Worm (Caenorhabditis elegans) whole organism, L4 larva: Measurements from ENCODE around the gene mks-2.
A peak's percentile ranks its signal among the peaks of the same experiment; 100 is the strongest.

Source experiments
- D1046.2 ChIP-seq: fragments of 200-800 bp; sonication (Bioruptor generic); IDR thresholded peaks from 2 replicates; pipeline ENCODE4 v1.3.6; 2022; ENCODE audit warnings: missing genetic modification characterization, missing compliant biosample characterization
- F49E8.2 ChIP-seq: sonication (generic microtip); optimal IDR thresholded peaks from 2 replicates; lab custom pipeline; 2016; ENCODE audit warnings: missing compliant biosample characterization, mild to moderate bottlenecking, missing genetic modification characterization, borderline replicate concordance
- R02D3.7 ChIP-seq: fragments of 150-350 bp; sonication (generic microtip); optimal IDR thresholded peaks from 3 replicates; lab custom pipeline; 2014; ENCODE audit warnings: missing biosample characterization, missing genetic modification characterization
- ZK546.5 ChIP-seq, 2 experiments: sonication (generic microtip); optimal IDR thresholded peaks; 2 replicates each; lab custom pipeline; 2017; ENCODE audit warnings: missing biosample characterization in 2 of 2, missing genetic modification characterization in 2 of 2
- aha-1 ChIP-seq: fragments of 150-350 bp; peaks from one replicate; lab custom pipeline; 2014; ENCODE audit warnings: missing biosample characterization, missing genetic modification characterization
- ceh-32 ChIP-seq: sonication (generic microtip); optimal IDR thresholded peaks from 2 replicates; lab custom pipeline; 2016; ENCODE audit warnings: mild to moderate bottlenecking, missing genetic modification characterization, missing compliant biosample characterization; ENCODE audit not compliant: poor library complexity
- ceh-44 ChIP-seq: fragments of 200-800 bp; sonication (Bioruptor generic); IDR thresholded peaks from 2 replicates; pipeline ENCODE4 v1.3.6; 2022; ENCODE audit warnings: missing genetic modification reagents, missing genetic modification characterization, missing compliant biosample characterization
- ces-1 ChIP-seq: fragments of 150-350 bp; sonication (generic microtip); optimal IDR thresholded peaks from 4 replicates; lab custom pipeline; 2014; ENCODE audit warnings: missing biosample characterization, missing genetic modification reagents, missing genetic modification characterization
- cey-2 ChIP-seq: sonication (generic microtip); optimal IDR thresholded peaks from 3 replicates; lab custom pipeline; 2017; ENCODE audit warnings: missing genetic modification characterization, mild to moderate bottlenecking, missing compliant biosample characterization, antibody characterized with exemption, borderline replicate concordance; ENCODE audit not compliant: insufficient read depth
- daf-12 ChIP-seq: fragments of 150-350 bp; optimal IDR thresholded peaks from 2 replicates; lab custom pipeline; 2014; ENCODE audit warnings: missing biosample characterization, missing genetic modification reagents, missing genetic modification characterization
- daf-16 ChIP-seq, 3 experiments: sonication (generic microtip); optimal IDR thresholded peaks; 2 replicates each; lab custom pipeline; 2016 to 2017; ENCODE audit warnings: missing genetic modification characterization in 3 of 3, missing genetic modification reagents in 3 of 3, mild to moderate bottlenecking in 2 of 3, missing compliant biosample characterization in 2 of 3, missing biosample characterization in 1 of 3, moderate library complexity in 1 of 3
- daf-8 ChIP-seq: fragments of 200-800 bp; sonication (Bioruptor generic); IDR thresholded peaks from 2 replicates; pipeline ENCODE4 v1.3.6; 2022; ENCODE audit warnings: missing genetic modification characterization, missing compliant biosample characterization
- dpl-1 ChIP-seq: fragments of 150-350 bp; optimal IDR thresholded peaks from 2 replicates; lab custom pipeline; 2014; ENCODE audit warnings: missing biosample characterization, missing genetic modification reagents, missing genetic modification characterization
- duxl-1 ChIP-seq: sonication (generic microtip); optimal IDR thresholded peaks from 2 replicates; lab custom pipeline; 2016; ENCODE audit warnings: mild to moderate bottlenecking, missing genetic modification characterization, moderate library complexity, missing compliant biosample characterization; ENCODE audit not compliant: poor library complexity
- dve-1 ChIP-seq: sonication (generic microtip); optimal IDR thresholded peaks from 2 replicates; lab custom pipeline; 2017; ENCODE audit warnings: antibody characterized with exemption, mild to moderate bottlenecking, missing genetic modification characterization, missing compliant biosample characterization; ENCODE audit not compliant: insufficient read depth
- fos-1 ChIP-seq: fragments of 150-350 bp; optimal IDR thresholded peaks from 2 replicates; lab custom pipeline; 2014; ENCODE audit warnings: missing biosample characterization, missing genetic modification characterization
- hif-1 ChIP-seq, 2 experiments: sonication (generic microtip); optimal IDR thresholded peaks; 2 replicates each; lab custom pipeline; 2016 to 2017; ENCODE audit warnings: missing compliant biosample characterization in 2 of 2, missing genetic modification characterization in 2 of 2, missing genetic modification reagents in 2 of 2, missing genotype in 2 of 2, mild to moderate bottlenecking in 1 of 2
- hlh-30 ChIP-seq: sonication (generic microtip); optimal IDR thresholded peaks from 2 replicates; lab custom pipeline; 2017; ENCODE audit warnings: antibody characterized with exemption, mild to moderate bottlenecking, missing genetic modification characterization, missing compliant biosample characterization; ENCODE audit not compliant: insufficient read depth
- lin-38 ChIP-seq: fragments of 200-800 bp; sonication (Bioruptor generic); IDR thresholded peaks from 2 replicates; pipeline ENCODE4 v1.3.6; 2022; ENCODE audit warnings: missing genetic modification reagents, missing genetic modification characterization, missing compliant biosample characterization
- mdl-1 ChIP-seq, 2 experiments: fragments of 150-350 bp in 1 of 2; sonication (generic microtip) in 1 of 2; optimal IDR thresholded peaks; 2 replicates each; lab custom pipeline; 2014 to 2017; ENCODE audit warnings: missing biosample characterization in 2 of 2, missing genetic modification characterization in 2 of 2
- mdt-29 ChIP-seq: fragments of 200-800 bp; sonication (Bioruptor generic); IDR thresholded peaks from 2 replicates; pipeline ENCODE4 v1.3.6; 2022; ENCODE audit warnings: missing genetic modification reagents, missing genetic modification characterization, missing compliant biosample characterization
- mep-1 ChIP-seq: fragments of 150-350 bp; sonication (generic microtip); optimal IDR thresholded peaks from 3 replicates; lab custom pipeline; 2014; ENCODE audit warnings: missing biosample characterization, missing genetic modification characterization
- mxl-3 ChIP-seq: fragments of 200-800 bp; sonication (Bioruptor generic); optimal IDR thresholded peaks from 2 replicates; lab custom pipeline; 2018; ENCODE audit warnings: mild to moderate bottlenecking, missing genetic modification characterization, missing compliant biosample characterization
- nhr-10 ChIP-seq: fragments of 150-350 bp; optimal IDR thresholded peaks from 2 replicates; lab custom pipeline; 2014; ENCODE audit warnings: missing biosample characterization, missing genetic modification characterization
- nhr-102 ChIP-seq: sonication (generic microtip); optimal IDR thresholded peaks from 2 replicates; lab custom pipeline; 2016; ENCODE audit warnings: mild to moderate bottlenecking, missing genetic modification characterization, moderate library complexity, missing compliant biosample characterization
- nhr-25 ChIP-seq: sonication (generic microtip); optimal IDR thresholded peaks from 2 replicates; lab custom pipeline; 2017; ENCODE audit warnings: missing genetic modification characterization, mild to moderate bottlenecking, missing compliant biosample characterization, antibody characterized with exemption, moderate library complexity, borderline replicate concordance; ENCODE audit not compliant: insufficient read depth
- nhr-28 ChIP-seq: fragments of 150-350 bp; optimal IDR thresholded peaks from 2 replicates; lab custom pipeline; 2014; ENCODE audit warnings: missing biosample characterization, missing genetic modification characterization
- nhr-42 ChIP-seq: fragments of 200-800 bp; sonication (Bioruptor generic); IDR thresholded peaks from 2 replicates; pipeline ENCODE4 v1.3.6; 2022; ENCODE audit warnings: missing genetic modification characterization, missing compliant biosample characterization
- nhr-76 ChIP-seq: fragments of 150-350 bp; optimal IDR thresholded peaks from 2 replicates; lab custom pipeline; 2014; ENCODE audit warnings: missing biosample characterization, missing genetic modification characterization
- nhr-77 ChIP-seq: fragments of 150-350 bp; optimal IDR thresholded peaks from 2 replicates; lab custom pipeline; 2014; ENCODE audit warnings: missing biosample characterization, missing genetic modification characterization
- pha-4 ChIP-seq, 2 experiments: fragments of 150-350 bp in 1 of 2; fragments of 200-800 bp in 1 of 2; sonication (Bioruptor generic) in 1 of 2; IDR thresholded peaks in 1 of 2; optimal IDR thresholded peaks in 1 of 2; 2 replicates each; pipeline versions ENCODE4 v1.3.6 to Lab custom; 2014 to 2022; ENCODE audit warnings: missing genetic modification characterization in 2 of 2, missing genetic modification reagents in 2 of 2, missing biosample characterization in 1 of 2, missing compliant biosample characterization in 1 of 2
- pqm-1 ChIP-seq: sonication (generic microtip); optimal IDR thresholded peaks from 2 replicates; lab custom pipeline; 2017; ENCODE audit warnings: missing biosample characterization, missing genetic modification characterization
- rbr-2 ChIP-seq: sonication (generic microtip); optimal IDR thresholded peaks from 2 replicates; lab custom pipeline; 2016; ENCODE audit warnings: missing genotype, missing genetic modification characterization, missing compliant biosample characterization
- saeg-2 ChIP-seq: fragments of 200-800 bp; sonication (Bioruptor generic); IDR thresholded peaks from 2 replicates; pipeline ENCODE4 v1.3.6; 2022; ENCODE audit warnings: missing genetic modification reagents, missing genetic modification characterization, missing compliant biosample characterization
- snpc-1.2 ChIP-seq: fragments of 200-800 bp; sonication (Bioruptor generic); IDR thresholded peaks from 2 replicates; pipeline ENCODE4 v1.3.6; 2022; ENCODE audit warnings: missing genetic modification reagents, missing genetic modification characterization, missing compliant biosample characterization
- spr-1 ChIP-seq: sonication (generic microtip); optimal IDR thresholded peaks from 2 replicates; lab custom pipeline; 2016; ENCODE audit warnings: mild to moderate bottlenecking, missing genetic modification characterization, missing compliant biosample characterization
- spr-3 ChIP-seq: fragments of 200-800 bp; sonication (Bioruptor generic); optimal IDR thresholded peaks from 2 replicates; lab custom pipeline; 2018; ENCODE audit warnings: mild to moderate bottlenecking, missing genetic modification characterization, missing compliant biosample characterization
- tra-1 ChIP-seq: fragments of 200-800 bp; sonication (Bioruptor generic); IDR thresholded peaks from 2 replicates; pipeline ENCODE4 v1.3.6; 2022; ENCODE audit warnings: missing genetic modification reagents, missing genetic modification characterization, missing compliant biosample characterization
- unc-130 ChIP-seq: sonication (generic microtip); optimal IDR thresholded peaks from 2 replicates; lab custom pipeline; 2016; ENCODE audit warnings: missing genetic modification reagents, missing genetic modification characterization, missing compliant biosample characterization
- unc-62 ChIP-seq, 3 experiments: fragments of 150-350 bp in 1 of 3; sonication (generic microtip); optimal IDR thresholded peaks in 2 of 3; peaks in 1 of 3; 1 replicate in 1 of 3; 2 replicates in 2 of 3; lab custom pipeline; 2014 to 2017; ENCODE audit warnings: missing biosample characterization in 3 of 3, missing genetic modification characterization in 3 of 3, missing genetic modification reagents in 3 of 3, missing genotype in 1 of 3
- zfp-2 ChIP-seq: sonication (generic microtip); optimal IDR thresholded peaks from 2 replicates; lab custom pipeline; 2016; ENCODE audit warnings: mild to moderate bottlenecking, missing genetic modification characterization, missing compliant biosample characterization
- zfp-3 ChIP-seq: fragments of 200-800 bp; sonication (Bioruptor generic); conservative IDR thresholded peaks from 2 replicates; pipeline ENCODE4 v1.3.6; 2022; ENCODE audit warnings: missing genetic modification reagents, missing genetic modification characterization, missing compliant biosample characterization

Gene mks-2

ce11 chrII:6259867-6260266, 40.6 kb upstream of the mks-2 start, which contains the start of gene F13H8.11:
F13H8.11 (minus strand) TSS chrII:6260021.
- TF ChIP-seq spr-3 (GFP tag; lab: Kevin White, UChicago), result no peak
- no peak for TF ChIP-seq ZK546.5 (tag; optimal IDR thresholded peaks at IDR 0.05; lab: Kevin White, UChicago)
- peak; percentile 76 for TF ChIP-seq pqm-1
- TF ChIP-seq nhr-77 (tag; lab: Kevin White, UChicago), result peak; percentile 9
- no peak for TF ChIP-seq nhr-25 (tag; lab: Kevin White, UChicago)
- TF ChIP-seq hlh-30 (tag; lab: Kevin White, UChicago), result no peak
- no peak for TF ChIP-seq ceh-44
- no peak for TF ChIP-seq spr-1
- TF ChIP-seq nhr-76 (tag; lab: Kevin White, UChicago), result no peak
- TF ChIP-seq tra-1 (GFP tag; lab: Robert Waterston, UW), result no peak
- TF ChIP-seq nhr-28 (tag; lab: Kevin White, UChicago), result peak; percentile 92
- no peak for TF ChIP-seq hif-1 (tag; optimal IDR thresholded peaks at IDR 0.05; lab: Kevin White, UChicago)
- no peak for TF ChIP-seq mdl-1 (tag; optimal IDR thresholded peaks at IDR 0.05; lab: Kevin White, UChicago)
- TF ChIP-seq D1046.2 (GFP tag; lab: Robert Waterston, UW), result no peak
- TF ChIP-seq ces-1 (GFP tag; lab: Kevin White, UChicago), result no peak
- no peak for TF ChIP-seq duxl-1 (tag; lab: Kevin White, UChicago)
- TF ChIP-seq daf-16 (GFP tag; optimal IDR thresholded peaks at IDR 0.05; lab: Kevin White, UChicago), result no peak
- TF ChIP-seq daf-16 (tag; optimal IDR thresholded peaks at IDR 0.05; lab: Kevin White, UChicago), result peak; percentile 90
- no peak for TF ChIP-seq saeg-2 (GFP tag; lab: Robert Waterston, UW)
- TF ChIP-seq daf-12 (tag; lab: Kevin White, UChicago), result no peak
- no peak for TF ChIP-seq rbr-2 (tag; lab: Kevin White, UChicago)
- TF ChIP-seq, all 104 proteins: peak for 4

- TF ChIP-seq nhr-28 (tag; lab: Kevin White, UChicago) (peak; percentile 97), nhr-10 (tag; lab: Kevin White, UChicago) (no peak)
These were observed 38.1 kb upstream of the mks-2 start for ce11 chrII:6257220-6257877.

ce11 chrII:6256024-6256423, 36.8 kb upstream of the mks-2 start, which contains the start of gene F13H8.5:
F13H8.5 (minus strand) TSS chrII:6256124.
- TF ChIP-seq dve-1 (tag; lab: Kevin White, UChicago) (no peak), ceh-32 (no peak), daf-8 (GFP tag; lab: Robert Waterston, UW) (no peak)

DNA sequence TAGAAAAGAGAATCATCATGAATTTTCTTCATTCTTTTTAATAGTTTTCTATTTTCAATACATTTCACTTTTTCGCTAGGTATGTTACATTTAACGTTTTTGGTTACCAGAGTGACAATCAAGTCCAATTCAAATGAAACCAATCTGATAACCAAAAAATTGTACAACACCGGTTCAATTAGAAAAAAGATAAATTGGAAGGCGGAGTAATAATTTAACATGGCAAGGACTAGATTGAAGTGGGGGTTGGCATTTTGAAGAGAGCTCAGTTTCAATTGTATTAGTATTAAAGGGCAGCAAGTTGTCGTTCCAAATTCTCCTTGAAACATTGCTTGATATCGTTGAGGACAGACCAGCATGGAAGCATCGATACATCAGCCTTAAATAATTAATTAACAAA, 33.5 kb upstream of the mks-2 start:
- TF ChIP-seq fos-1 (tag; lab: Kevin White, UChicago) (no peak), F49E8.2 (peak; percentile 59), unc-130 (GFP tag; lab: Kevin White, UChicago) (peak; percentile 19), unc-62 (GFP tag; optimal IDR thresholded peaks at IDR 0.05 in 1 of 2; lab: Kevin White, UChicago) (peak in 1 of 2 experiments; percentile 78), unc-62 (tag; optimal IDR thresholded peaks at IDR 0.05; lab: Kevin White, UChicago) (no peak), cey-2 (tag; lab: Kevin White, UChicago) (no peak), mdt-29 (0 out of 2 replicates have a peak, but pooled peaks have one; percentile 25), R02D3.7 (tag; lab: Kevin White, UChicago) (no peak), mxl-3 (GFP tag; lab: Kevin White, UChicago) (no peak), zfp-3 (GFP tag; lab: Robert Waterston, UW) (peak; percentile 69; the same call in 1 of the 2 replicates), D1046.2 (GFP tag; lab: Robert Waterston, UW) (no peak), zfp-2 (tag; lab: Kevin White, UChicago) (no peak), lin-38 (GFP tag; lab: Robert Waterston, UW) (peak; percentile 50; the same call in 1 of the 2 replicates), mep-1 (tag; lab: Kevin White, UChicago) (peak; percentile 26), snpc-1.2 (GFP tag; lab: Robert Waterston, UW) (0 out of 2 replicates have a peak, but pooled peaks have one; percentile 36), pha-4 (GFP tag; IDR thresholded peaks at IDR 0.05; lab: Robert Waterston, UW) (peak; percentile 19; the same call in 1 of the 2 replicates), pha-4 (tag; optimal IDR thresholded peaks at IDR 0.05; lab: Kevin White, UChicago) (no peak), aha-1 (peak; percentile 35), nhr-42 (GFP tag; lab: Robert Waterston, UW) (no peak), ZK546.5 (tag; optimal IDR thresholded peaks at IDR 0.05; lab: Kevin White, UChicago) (no peak), nhr-102 (tag; lab: Kevin White, UChicago) (peak; percentile 20), dpl-1 (GFP tag; lab: Kevin White, UChicago) (no peak)
